Fruit fly (Drosophila melanogaster) whole organism, embryonic: ENCODE results near the gene Upf2.
A peak's percentile ranks its signal among the peaks of the same experiment; 100 is the strongest.

Experiments used
- Asciz ChIP-seq: fragments of 200-800 bp; sonication (Bioruptor generic); optimal IDR thresholded peaks from 2 replicates; lab custom pipeline; 2017; ENCODE audit warnings: missing biosample characterization, mild to moderate bottlenecking, missing genetic modification characterization, missing genetic modification reagents
- Awh ChIP-seq: fragments of 200-800 bp; sonication (Bioruptor generic); IDR thresholded peaks from 2 replicates; pipeline ENCODE4, ENCODE4 v1.3.6; 2022; ENCODE audit warnings: missing biosample characterization, missing genetic modification characterization
- B-H1 ChIP-seq: fragments of 200-800 bp; sonication (Bioruptor generic); IDR thresholded peaks from 3 replicates; pipeline ENCODE4 v1.3.6; 2022; ENCODE audit warnings: missing biosample characterization, missing genetic modification characterization
- B-H2 ChIP-seq: fragments of 200-800 bp; sonication (Bioruptor generic); optimal IDR thresholded peaks from 2 replicates; lab custom pipeline; 2018; ENCODE audit warnings: missing biosample characterization, mild to moderate bottlenecking, missing genetic modification characterization
- C15 ChIP-seq: fragments of 200-800 bp; sonication (Bioruptor generic); IDR thresholded peaks from 3 replicates; pipeline ENCODE4 v1.3.6; 2022; ENCODE audit warnings: missing biosample characterization, missing genetic modification characterization
- CG10267 ChIP-seq: fragments of 200-800 bp; sonication (Bioruptor generic); optimal IDR thresholded peaks from 2 replicates; lab custom pipeline; 2018; ENCODE audit warnings: missing biosample characterization, mild to moderate bottlenecking, missing genetic modification characterization, moderate library complexity
- CG10462 ChIP-seq: fragments of 200-800 bp; sonication (Bioruptor generic); optimal IDR thresholded peaks from 2 replicates; lab custom pipeline; 2016; ENCODE audit warnings: missing biosample characterization, missing genetic modification characterization
- CG11504 ChIP-seq: fragments of 200-800 bp; sonication (Bioruptor generic); optimal IDR thresholded peaks from 3 replicates; lab custom pipeline; 2019; ENCODE audit warnings: missing biosample characterization, mild to moderate bottlenecking, missing genetic modification characterization, moderate library complexity
- CG12104 ChIP-seq: fragments of 200-800 bp; sonication (Bioruptor generic); optimal IDR thresholded peaks from 3 replicates; lab custom pipeline; 2016; ENCODE audit warnings: missing biosample characterization, missing genetic modification characterization
- CG17912 ChIP-seq: fragments of 200-800 bp; sonication (Bioruptor generic); optimal IDR thresholded peaks from 2 replicates; lab custom pipeline; 2018; ENCODE audit warnings: missing biosample characterization, mild to moderate bottlenecking, missing genetic modification characterization
- CG18262 ChIP-seq: fragments of 200-800 bp; optimal IDR thresholded peaks from 3 replicates; lab custom pipeline; 2019; ENCODE audit warnings: missing biosample characterization, mild to moderate bottlenecking, missing genetic modification characterization, moderate library complexity
- CG2129 ChIP-seq: fragments of 200-800 bp; sonication (Bioruptor generic); IDR thresholded peaks from 2 replicates; pipeline ENCODE4 v1.3.6; 2022; ENCODE audit warnings: missing biosample characterization, missing genetic modification characterization; ENCODE audit not compliant: partially characterized antibody
- CG2875 ChIP-seq: fragments of 200-800 bp; sonication (Bioruptor generic); optimal IDR thresholded peaks from 2 replicates; lab custom pipeline; 2017; ENCODE audit warnings: missing biosample characterization, mild to moderate bottlenecking, missing genetic modification characterization, missing genetic modification reagents
- CG30020 ChIP-seq: fragments of 200-800 bp; optimal IDR thresholded peaks from 2 replicates; lab custom pipeline; 2019; ENCODE audit warnings: missing biosample characterization, mild to moderate bottlenecking, missing genetic modification characterization, moderate library complexity
- CG31365 ChIP-seq: fragments of 200-800 bp; sonication (Bioruptor generic); optimal IDR thresholded peaks from 2 replicates; lab custom pipeline; 2018; ENCODE audit warnings: missing biosample characterization, mild to moderate bottlenecking, missing genetic modification characterization
- CG32767 ChIP-seq: fragments of 200-800 bp; sonication (Bioruptor generic); IDR thresholded peaks from 2 replicates; pipeline ENCODE4 v1.3.6; 2022; ENCODE audit warnings: missing biosample characterization, missing genetic modification characterization
- CG33213 ChIP-seq: fragments of 200-800 bp; sonication (Bioruptor generic); optimal IDR thresholded peaks from 3 replicates; lab custom pipeline; 2016; ENCODE audit warnings: missing biosample characterization, missing genetic modification characterization
- CG34224 ChIP-seq: fragments of 200-800 bp; sonication (Bioruptor generic); IDR thresholded peaks from 3 replicates; pipeline ENCODE4 v1.3.6; 2022; ENCODE audit warnings: missing biosample characterization, missing genetic modification characterization; ENCODE audit not compliant: partially characterized antibody
- CG7839 ChIP-seq: fragments of 200-800 bp; sonication (Bioruptor generic); optimal IDR thresholded peaks from 3 replicates; lab custom pipeline; 2018; ENCODE audit warnings: missing biosample characterization, mild to moderate bottlenecking, missing genetic modification characterization, moderate library complexity
- CG7987 ChIP-seq: fragments of 200-800 bp; sonication (Bioruptor generic); optimal IDR thresholded peaks from 2 replicates; lab custom pipeline; 2018; ENCODE audit warnings: missing biosample characterization, mild to moderate bottlenecking, missing genetic modification characterization, moderate library complexity
- CTCF ChIP-seq: fragments of 200-800 bp; sonication (Bioruptor generic); optimal IDR thresholded peaks from 2 replicates; lab custom pipeline; 2017; ENCODE audit warnings: missing biosample characterization, mild to moderate bottlenecking, missing genetic modification characterization, moderate library complexity
- Chrac-16 ChIP-seq: fragments of 200-800 bp; sonication (Bioruptor generic); optimal IDR thresholded peaks from 3 replicates; lab custom pipeline; 2016; ENCODE audit warnings: missing biosample characterization, missing genetic modification characterization
- CoRest ChIP-seq: fragments of 200-800 bp; sonication (Bioruptor generic); optimal IDR thresholded peaks from 3 replicates; lab custom pipeline; 2018; ENCODE audit warnings: missing biosample characterization, mild to moderate bottlenecking, missing genetic modification characterization, moderate library complexity
- Dip3 ChIP-seq: fragments of 200-800 bp; sonication (Bioruptor generic); optimal IDR thresholded peaks from 3 replicates; lab custom pipeline; 2016; ENCODE audit warnings: missing biosample characterization, missing genetic modification characterization
- E2f1 ChIP-seq: fragments of 200-800 bp; sonication (Bioruptor generic); IDR thresholded peaks from 2 replicates; pipeline ENCODE4 v1.3.6; 2022; ENCODE audit warnings: missing biosample characterization, missing genetic modification characterization
- Hmx ChIP-seq: fragments of 200-800 bp; sonication (Bioruptor generic); optimal IDR thresholded peaks from 2 replicates; lab custom pipeline; 2016; ENCODE audit warnings: missing biosample characterization, missing genetic modification characterization
- NK7.1 ChIP-seq: fragments of 200-800 bp; sonication (Bioruptor generic); optimal IDR thresholded peaks from 3 replicates; lab custom pipeline; 2016; ENCODE audit warnings: missing biosample characterization, missing genetic modification characterization
- Nf-YA ChIP-seq: fragments of 200-800 bp; sonication (Bioruptor generic); IDR thresholded peaks from 2 replicates; pipeline ENCODE4 v1.3.6; 2022; ENCODE audit warnings: missing biosample characterization, missing genetic modification characterization
- NfI ChIP-seq: fragments of 200-800 bp; sonication (Bioruptor generic); optimal IDR thresholded peaks from 3 replicates; lab custom pipeline; 2018; ENCODE audit warnings: missing biosample characterization, mild to moderate bottlenecking, missing genetic modification characterization, moderate library complexity
- Pdp1 ChIP-seq, 2 experiments: fragments of 200-800 bp; sonication (Bioruptor generic); optimal IDR thresholded peaks; 3 replicates each; lab custom pipeline; 2016; ENCODE audit warnings: missing biosample characterization in 2 of 2, missing genetic modification characterization in 2 of 2, mild to moderate bottlenecking in 1 of 2, moderate library complexity in 1 of 2
- ab ChIP-seq: fragments of 200-800 bp; sonication (Bioruptor generic); optimal IDR thresholded peaks from 2 replicates; lab custom pipeline; 2016; ENCODE audit warnings: missing biosample characterization, missing genetic modification characterization
- ap ChIP-seq: fragments of 200-800 bp; sonication (Bioruptor generic); IDR thresholded peaks from 2 replicates; pipeline ENCODE4 v1.3.6; 2022; ENCODE audit warnings: missing biosample characterization, missing genetic modification characterization
- chn ChIP-seq: fragments of 200-800 bp; sonication (Bioruptor generic); optimal IDR thresholded peaks from 2 replicates; lab custom pipeline; 2016; ENCODE audit warnings: missing biosample characterization, missing genetic modification characterization
- croc ChIP-seq: fragments of 200-800 bp; sonication (Bioruptor generic); conservative IDR thresholded peaks from 3 replicates; pipeline ENCODE4 v1.3.6; 2022; ENCODE audit warnings: missing biosample characterization, missing genetic modification characterization
- crol ChIP-seq: fragments of 200-800 bp; sonication (Bioruptor generic); IDR thresholded peaks from 2 replicates; pipeline ENCODE4 v1.3.6; 2022; ENCODE audit warnings: missing biosample characterization, missing genetic modification characterization
- dm ChIP-seq: fragments of 200-800 bp; sonication (Bioruptor generic); optimal IDR thresholded peaks from 3 replicates; lab custom pipeline; 2016; ENCODE audit warnings: missing biosample characterization, missing genetic modification characterization
- ems ChIP-seq: fragments of 200-800 bp; sonication (Bioruptor generic); optimal IDR thresholded peaks from 3 replicates; lab custom pipeline; 2016; ENCODE audit warnings: missing biosample characterization, missing genetic modification characterization
- gce ChIP-seq: fragments of 200-800 bp; sonication (Bioruptor generic); IDR thresholded peaks from 3 replicates; pipeline ENCODE4 v1.3.6; 2022; ENCODE audit warnings: missing biosample characterization, missing genetic modification characterization
- gsb ChIP-seq: fragments of 200-800 bp; sonication (Bioruptor generic); IDR thresholded peaks from 2 replicates; pipeline ENCODE4 v1.3.6; 2022; ENCODE audit warnings: missing biosample characterization, missing genetic modification characterization
- maf-S ChIP-seq: fragments of 200-800 bp; sonication (Bioruptor generic); optimal IDR thresholded peaks from 2 replicates; lab custom pipeline; 2016; ENCODE audit warnings: missing biosample characterization, missing genetic modification characterization
- onecut ChIP-seq: fragments of 200-800 bp; sonication (Bioruptor generic); IDR thresholded peaks from 2 replicates; pipeline ENCODE4 v1.3.6; 2022; ENCODE audit warnings: missing biosample characterization, missing genetic modification characterization
- phol ChIP-seq: fragments of 200-800 bp; sonication (Bioruptor generic); optimal IDR thresholded peaks from 3 replicates; lab custom pipeline; 2018; ENCODE audit warnings: missing biosample characterization, mild to moderate bottlenecking, missing genetic modification characterization, moderate library complexity
- psq ChIP-seq: fragments of 200-800 bp; sonication (Bioruptor generic); optimal IDR thresholded peaks from 2 replicates; lab custom pipeline; 2017; ENCODE audit warnings: missing biosample characterization, missing genetic modification characterization
- run ChIP-seq: fragments of 200-800 bp; sonication (Bioruptor generic); optimal IDR thresholded peaks from 3 replicates; lab custom pipeline; 2018; ENCODE audit warnings: missing biosample characterization, mild to moderate bottlenecking, missing genetic modification characterization
- sens-2 ChIP-seq: fragments of 200-800 bp; sonication (Bioruptor generic); IDR thresholded peaks from 2 replicates; pipeline ENCODE4 v1.3.6; 2022; ENCODE audit warnings: missing biosample characterization, missing genetic modification characterization
- ssp ChIP-seq: fragments of 200-800 bp; sonication (Bioruptor generic); IDR thresholded peaks from 2 replicates; pipeline ENCODE4 v1.3.6; 2022; ENCODE audit warnings: missing biosample characterization, missing genetic modification characterization
- stwl ChIP-seq: fragments of 200-800 bp; sonication (Bioruptor generic); optimal IDR thresholded peaks from 3 replicates; lab custom pipeline; 2018; ENCODE audit warnings: missing biosample characterization, mild to moderate bottlenecking, missing genetic modification characterization, moderate library complexity
- tap ChIP-seq: fragments of 200-800 bp; optimal IDR thresholded peaks from 3 replicates; lab custom pipeline; 2019; ENCODE audit warnings: missing biosample characterization, mild to moderate bottlenecking, missing genetic modification characterization, moderate library complexity
- trh ChIP-seq: fragments of 200-800 bp; sonication (Bioruptor generic); optimal IDR thresholded peaks from 2 replicates; lab custom pipeline; 2016; ENCODE audit warnings: missing biosample characterization, missing genetic modification characterization
- tup ChIP-seq: fragments of 200-800 bp; sonication (Bioruptor generic); optimal IDR thresholded peaks from 2 replicates; lab custom pipeline; 2016; ENCODE audit warnings: missing biosample characterization, mild to moderate bottlenecking, missing genetic modification characterization, moderate library complexity
- vnd ChIP-seq: fragments of 200-800 bp; sonication (Bioruptor generic); IDR thresholded peaks from 3 replicates; pipeline ENCODE4 v1.3.6; 2022; ENCODE audit warnings: missing biosample characterization, missing genetic modification characterization; ENCODE audit not compliant: partially characterized antibody
- yki ChIP-seq: fragments of >200 bp; optimal IDR thresholded peaks from 3 replicates; lab custom pipeline; 2018

The Upf2 gene

DNA sequence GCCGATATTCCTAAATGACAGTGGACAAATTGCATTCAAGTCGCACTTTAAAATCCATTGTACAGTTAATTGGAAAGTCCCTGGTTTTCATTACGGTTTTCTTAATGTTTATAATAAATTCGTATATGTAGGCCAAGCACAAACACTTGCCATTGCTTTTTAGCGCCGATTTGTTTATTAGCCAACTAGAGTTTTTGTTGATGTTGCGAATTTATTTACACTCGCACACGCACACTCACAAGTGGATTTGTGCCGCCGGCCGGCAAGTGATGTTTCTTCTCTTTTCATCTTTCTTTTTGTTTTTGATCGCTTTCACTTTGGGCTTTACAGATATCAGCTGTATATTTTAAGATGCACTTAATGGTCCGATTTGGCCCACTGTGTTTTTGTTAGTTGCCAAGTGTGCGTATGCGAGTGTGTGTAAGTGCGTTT is 18.0 kb downstream of the Upf2 start (continued):
- peak; percentile 57 for TF ChIP-seq dm (GFP tag; lab: Kevin White, UChicago)
- TF ChIP-seq CG11504: peak; percentile 86
- TF ChIP-seq Hmx (GFP tag; lab: Kevin White, UChicago): peak; percentile 54
- TF ChIP-seq tup (GFP tag; lab: Kevin White, UChicago): no peak
- peak; percentile 67 for TF ChIP-seq NK7.1
- no peak for TF ChIP-seq CG34224
- peak; percentile 9 for TF ChIP-seq trh (GFP tag; lab: Kevin White, UChicago)
- no peak for TF ChIP-seq CG7987 (GFP tag; lab: Kevin White, UChicago)
- TF ChIP-seq CoRest (tag; lab: Kevin White, UChicago): peak; percentile 90
- TF ChIP-seq yki (lab: Kevin White, UChicago): no peak
- TF ChIP-seq ap (GFP tag; lab: Robert Waterston, UW): peak; percentile 36; the same call in 1 of the 2 replicates
- peak; percentile 85 for TF ChIP-seq CG7839 (tag; lab: Kevin White, UChicago)
- TF ChIP-seq Awh (GFP tag; lab: Robert Waterston, UW): no peak
- TF ChIP-seq ems: peak; percentile 71
- TF ChIP-seq ssp (GFP tag; lab: Robert Waterston, UW): peak; percentile 46
- peak; percentile 48; the same call in 1 of the 2 replicates for TF ChIP-seq E2f1
- peak; percentile 80 for TF ChIP-seq NfI
- peak; percentile 29 for TF ChIP-seq CG2875 (GFP tag; lab: Kevin White, UChicago)
- peak; percentile 30 for TF ChIP-seq chn (GFP tag; lab: Kevin White, UChicago)
- TF ChIP-seq run (tag; lab: Kevin White, UChicago): no peak
- TF ChIP-seq Chrac-16 (GFP tag; lab: Kevin White, UChicago): peak; percentile 45
- 0 out of 2 replicates have a peak, but pooled peaks have one; percentile 10 for TF ChIP-seq CG32767 (GFP tag; lab: Robert Waterston, UW)
- TF ChIP-seq B-H1 (GFP tag; lab: Robert Waterston, UW): 0 out of 3 replicates have a peak, but pooled peaks have one; percentile 31
- no peak for TF ChIP-seq CG31365 (tag; lab: Kevin White, UChicago)
- TF ChIP-seq ab (GFP tag; lab: Kevin White, UChicago): peak; percentile 63
- TF ChIP-seq CTCF: no peak
- no peak for TF ChIP-seq CG17912 (GFP tag; lab: Kevin White, UChicago)
- TF ChIP-seq tap (tag; lab: Kevin White, UChicago): peak; percentile 29
- TF ChIP-seq Pdp1 (GFP tag; optimal IDR thresholded peaks at IDR 0.05; lab: Kevin White, UChicago): peak; percentile 30 to 81
- no peak for TF ChIP-seq B-H2
- TF ChIP-seq C15: no peak
- TF ChIP-seq crol (GFP tag; lab: Robert Waterston, UW): no peak
- TF ChIP-seq psq: peak; percentile 32
- TF ChIP-seq Nf-YA (GFP tag; lab: Robert Waterston, UW): no peak
- no peak for TF ChIP-seq vnd (GFP tag; lab: Robert Waterston, UW)
- no peak for TF ChIP-seq gce (GFP tag; lab: Robert Waterston, UW)
- TF ChIP-seq CG10462: no peak
- peak; percentile 71 for TF ChIP-seq phol (tag; lab: Kevin White, UChicago)
- TF ChIP-seq sens-2 (GFP tag; lab: Robert Waterston, UW): no peak
- peak; percentile 52 for TF ChIP-seq CG10267
- TF ChIP-seq CG12104 (GFP tag; lab: Kevin White, UChicago): peak; percentile 71
- 0 out of 2 replicates have a peak, but pooled peaks have one; percentile 38 for TF ChIP-seq gsb (GFP tag; lab: Robert Waterston, UW)
- peak; percentile 27; the same call in 1 of the 2 replicates for TF ChIP-seq onecut (GFP tag; lab: Robert Waterston, UW)
- peak; percentile 67 for TF ChIP-seq Dip3 (GFP tag; lab: Kevin White, UChicago)
- TF ChIP-seq CG33213: no peak
- peak; percentile 84 for TF ChIP-seq CG18262 (tag; lab: Kevin White, UChicago)
- TF ChIP-seq croc: peak; percentile 54
- peak; percentile 75 for TF ChIP-seq maf-S (GFP tag; lab: Kevin White, UChicago)
- peak; percentile 18 for TF ChIP-seq CG30020 (tag; lab: Kevin White, UChicago)
- TF ChIP-seq CG2129 (GFP tag; lab: Robert Waterston, UW): no peak
- peak; percentile 58 for TF ChIP-seq Asciz (GFP tag; lab: Kevin White, UChicago)
- no peak for TF ChIP-seq stwl (tag; lab: Kevin White, UChicago)
